Fruit fly (Drosophila melanogaster) whole organism, prepupa: Measurements from ENCODE around the gene CG31128.

Experiments
- topi ChIP-seq: fragments of 200-800 bp; sonication (Bioruptor generic); optimal IDR thresholded peaks from 3 replicates; lab custom pipeline; 2016; ENCODE audit warnings: missing biosample characterization, missing genetic modification characterization

Gene CG31128

DNA sequence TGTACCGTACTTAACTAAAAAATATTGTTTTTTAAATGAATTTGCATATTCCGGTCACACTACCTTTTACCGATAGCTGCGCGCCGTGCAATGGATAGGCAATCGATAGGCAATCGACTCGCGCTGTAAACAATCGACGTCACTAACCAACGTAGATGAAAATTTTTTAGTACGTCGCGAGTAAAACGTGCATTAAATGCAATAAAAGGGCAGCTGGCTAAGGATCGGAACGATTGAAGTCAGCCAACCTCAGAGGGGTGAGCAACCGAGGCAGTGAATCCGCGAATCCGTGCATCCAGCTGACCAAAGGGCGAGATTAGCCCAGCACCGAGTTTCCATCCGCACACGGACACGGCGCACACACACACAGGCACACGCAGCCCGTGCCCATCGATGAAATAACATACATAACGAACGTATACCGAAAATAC lies 49.0 kb downstream of the CG31128 start, which contains the start of gene Pp1alpha-96A (continued):
- TF ChIP-seq topi = peak; percentile 25
